Fruit fly (Drosophila melanogaster) whole organism, embryonic: ENCODE measurements around the gene akirin.

Experiments
- Asciz ChIP-seq: fragments of 200-800 bp; sonication (Bioruptor generic); optimal IDR thresholded peaks from 2 replicates; lab custom pipeline; 2017; ENCODE audit warnings: missing biosample characterization, mild to moderate bottlenecking, missing genetic modification characterization, missing genetic modification reagents
- Atf3 ChIP-seq: fragments of 200-800 bp; sonication (Bioruptor generic); optimal IDR thresholded peaks from 3 replicates; lab custom pipeline; 2016; ENCODE audit warnings: missing biosample characterization, missing genetic modification characterization
- CG11504 ChIP-seq: fragments of 200-800 bp; sonication (Bioruptor generic); optimal IDR thresholded peaks from 3 replicates; lab custom pipeline; 2019; ENCODE audit warnings: missing biosample characterization, mild to moderate bottlenecking, missing genetic modification characterization, moderate library complexity
- CG15479 ChIP-seq: fragments of 200-800 bp; sonication (Bioruptor generic); optimal IDR thresholded peaks from 3 replicates; lab custom pipeline; 2019; ENCODE audit warnings: missing biosample characterization, mild to moderate bottlenecking, missing genetic modification characterization, moderate library complexity
- CG16863 ChIP-seq: fragments of 200-800 bp; sonication (Bioruptor generic); optimal IDR thresholded peaks from 3 replicates; lab custom pipeline; 2016; ENCODE audit warnings: missing biosample characterization, missing genetic modification characterization
- CG2116 ChIP-seq: fragments of 200-800 bp; sonication (Bioruptor generic); optimal IDR thresholded peaks from 3 replicates; lab custom pipeline; 2018; ENCODE audit warnings: missing biosample characterization, mild to moderate bottlenecking, missing genetic modification characterization
- CG2202 ChIP-seq: fragments of 200-800 bp; sonication (Bioruptor generic); optimal IDR thresholded peaks from 2 replicates; lab custom pipeline; 2018; ENCODE audit warnings: missing biosample characterization, mild to moderate bottlenecking, missing genetic modification characterization
- CG32772 ChIP-seq: fragments of 200-800 bp; sonication (Bioruptor generic); IDR thresholded peaks from 2 replicates; pipeline ENCODE4 v1.3.6; 2022; ENCODE audit warnings: missing biosample characterization, missing genetic modification characterization
- CG5953 ChIP-seq: fragments of 200-800 bp; sonication (Bioruptor generic); IDR thresholded peaks from 2 replicates; pipeline ENCODE4 v1.3.6; 2022; ENCODE audit warnings: missing biosample characterization, missing genetic modification characterization
- CG7372 ChIP-seq: fragments of 200-800 bp; sonication (Bioruptor generic); IDR thresholded peaks from 2 replicates; pipeline ENCODE4 v1.3.6; 2022; ENCODE audit warnings: missing biosample characterization, missing genetic modification characterization
- CG8478 ChIP-seq: fragments of >200 bp; optimal IDR thresholded peaks from 2 replicates; lab custom pipeline; 2018
- CG8765 ChIP-seq: fragments of 200-800 bp; sonication (Bioruptor generic); IDR thresholded peaks from 2 replicates; pipeline ENCODE4 v1.3.6; 2022; ENCODE audit warnings: missing biosample characterization, missing genetic modification characterization
- CHES-1-like ChIP-seq: fragments of 200-800 bp; sonication (Bioruptor generic); optimal IDR thresholded peaks from 2 replicates; lab custom pipeline; 2016; ENCODE audit warnings: missing biosample characterization, missing genetic modification characterization
- Camta ChIP-seq: fragments of 200-800 bp; sonication (Bioruptor generic); optimal IDR thresholded peaks from 2 replicates; lab custom pipeline; 2016; ENCODE audit warnings: missing biosample characterization, missing genetic modification characterization
- D19B ChIP-seq: fragments of 200-800 bp; sonication (Bioruptor generic); optimal IDR thresholded peaks from 2 replicates; lab custom pipeline; 2017; ENCODE audit warnings: missing biosample characterization, mild to moderate bottlenecking, missing genetic modification characterization
- Dbx ChIP-seq: fragments of 200-800 bp; sonication (Bioruptor generic); IDR thresholded peaks from 3 replicates; pipeline ENCODE4 v1.3.6; 2022; ENCODE audit warnings: missing biosample characterization, missing genetic modification characterization
- Doc2 ChIP-seq: fragments of 200-800 bp; sonication (Bioruptor generic); IDR thresholded peaks from 2 replicates; pipeline ENCODE4 v1.3.6; 2022; ENCODE audit warnings: missing biosample characterization, missing genetic modification characterization
- E2f2 ChIP-seq: fragments of 200-800 bp; sonication (Bioruptor generic); IDR thresholded peaks from 2 replicates; pipeline ENCODE4 v1.3.6; 2022; ENCODE audit warnings: missing biosample characterization, missing genetic modification characterization
- Elba2 ChIP-seq: fragments of 200-800 bp; sonication (Bioruptor generic); optimal IDR thresholded peaks from 3 replicates; lab custom pipeline; 2016; ENCODE audit warnings: missing biosample characterization, missing genetic modification characterization
- H15 ChIP-seq: fragments of 200-800 bp; sonication (Bioruptor generic); IDR thresholded peaks from 3 replicates; pipeline ENCODE4 v1.3.6; 2022; ENCODE audit warnings: missing biosample characterization, missing genetic modification characterization
- HHEX ChIP-seq: fragments of 200-800 bp; sonication (Bioruptor generic); optimal IDR thresholded peaks from 3 replicates; lab custom pipeline; 2017; ENCODE audit warnings: missing biosample characterization, mild to moderate bottlenecking, missing genetic modification characterization, missing genetic modification reagents
- HLH54F ChIP-seq: fragments of 200-800 bp; sonication (Bioruptor generic); optimal IDR thresholded peaks from 3 replicates; lab custom pipeline; 2016; ENCODE audit warnings: missing biosample characterization, missing genetic modification characterization
- Hr51 ChIP-seq, 2 experiments: fragments of 200-800 bp; sonication (Bioruptor generic); optimal IDR thresholded peaks; 2 replicates in 1 of 2; 3 replicates in 1 of 2; lab custom pipeline; 2016 to 2018; ENCODE audit warnings: missing biosample characterization in 2 of 2, missing genetic modification characterization in 2 of 2, mild to moderate bottlenecking in 1 of 2, moderate library complexity in 1 of 2
- Meics ChIP-seq: fragments of 200-800 bp; sonication (Bioruptor generic); optimal IDR thresholded peaks from 2 replicates; lab custom pipeline; 2017; ENCODE audit warnings: missing biosample characterization, mild to moderate bottlenecking, missing genetic modification characterization
- Poxn ChIP-seq: fragments of 200-800 bp; sonication (Bioruptor generic); IDR thresholded peaks from 2 replicates; pipeline ENCODE4 v1.3.6; 2022; ENCODE audit warnings: missing biosample characterization, missing genetic modification characterization
- Six4 ChIP-seq: fragments of 200-800 bp; sonication (Bioruptor generic); optimal IDR thresholded peaks from 2 replicates; lab custom pipeline; 2016; ENCODE audit warnings: missing biosample characterization, missing genetic modification characterization
- Ssrp ChIP-seq: fragments of 200-800 bp; sonication (Bioruptor generic); optimal IDR thresholded peaks from 2 replicates; lab custom pipeline; 2018; ENCODE audit warnings: missing biosample characterization, mild to moderate bottlenecking, missing genetic modification characterization, moderate library complexity
- TFAM ChIP-seq: fragments of 200-800 bp; sonication (Bioruptor generic); optimal IDR thresholded peaks from 2 replicates; lab custom pipeline; 2017; ENCODE audit warnings: missing biosample characterization, missing genetic modification characterization, inconsistent platforms
- ap ChIP-seq: fragments of 200-800 bp; sonication (Bioruptor generic); IDR thresholded peaks from 2 replicates; pipeline ENCODE4 v1.3.6; 2022; ENCODE audit warnings: missing biosample characterization, missing genetic modification characterization
- br ChIP-seq: fragments of >200 bp; optimal IDR thresholded peaks from 2 replicates; lab custom pipeline; 2017
- chif ChIP-seq, 2 experiments: fragments of 200-800 bp; sonication (Bioruptor generic); optimal IDR thresholded peaks; 3 replicates each; lab custom pipeline; 2016; ENCODE audit warnings: missing biosample characterization in 2 of 2, missing genetic modification characterization in 2 of 2
- ci ChIP-seq: fragments of 200-800 bp; sonication (Bioruptor generic); IDR thresholded peaks from 3 replicates; pipeline ENCODE4 v1.3.6; 2022; ENCODE audit warnings: missing biosample characterization, missing genetic modification characterization
- da ChIP-seq: fragments of 200-800 bp; sonication (Bioruptor generic); optimal IDR thresholded peaks from 2 replicates; lab custom pipeline; 2016; ENCODE audit warnings: missing biosample characterization, missing genetic modification characterization
- dimm ChIP-seq: fragments of 200-800 bp; sonication (Bioruptor generic); IDR thresholded peaks from 2 replicates; pipeline ENCODE4 v1.3.6; 2022; ENCODE audit warnings: missing biosample characterization, missing genetic modification characterization
- dysf ChIP-seq: fragments of 200-800 bp; sonication (Bioruptor generic); IDR thresholded peaks from 3 replicates; pipeline ENCODE4 v1.3.6; 2022; ENCODE audit warnings: missing biosample characterization, missing genetic modification characterization
- en ChIP-seq: fragments of 200-800 bp; sonication (Bioruptor generic); optimal IDR thresholded peaks from 2 replicates; lab custom pipeline; 2016; ENCODE audit warnings: missing biosample characterization, missing genetic modification characterization
- ewg ChIP-seq: fragments of 200-800 bp; sonication (Bioruptor generic); optimal IDR thresholded peaks from 3 replicates; lab custom pipeline; 2017; ENCODE audit warnings: mild to moderate bottlenecking, missing biosample characterization, missing genetic modification reagents, missing genetic modification characterization
- gcm2 ChIP-seq: fragments of 200-800 bp; sonication (Bioruptor generic); optimal IDR thresholded peaks from 2 replicates; lab custom pipeline; 2016; ENCODE audit warnings: missing biosample characterization, missing genetic modification characterization
- gro ChIP-seq: fragments of 200-800 bp; sonication (Bioruptor generic); optimal IDR thresholded peaks from 2 replicates; lab custom pipeline; 2016; ENCODE audit warnings: missing biosample characterization, missing genetic modification characterization
- hkb ChIP-seq, 2 experiments: fragments of 200-800 bp in 1 of 2; fragments of >200 bp in 1 of 2; sonication (Bioruptor generic) in 1 of 2; IDR thresholded peaks in 1 of 2; optimal IDR thresholded peaks in 1 of 2; 2 replicates each; pipeline versions ENCODE4 v1.3.6 to Lab custom; 2017 to 2022; ENCODE audit warnings: missing biosample characterization in 1 of 2, missing genetic modification characterization in 1 of 2
- nerfin-2 ChIP-seq: fragments of 200-800 bp; sonication (Bioruptor generic); IDR thresholded peaks from 2 replicates; pipeline ENCODE4 v1.3.6; 2022; ENCODE audit warnings: missing biosample characterization, missing genetic modification characterization; ENCODE audit not compliant: partially characterized antibody
- pfk ChIP-seq: fragments of 200-800 bp; sonication (Bioruptor generic); optimal IDR thresholded peaks from 2 replicates; lab custom pipeline; 2018; ENCODE audit warnings: missing biosample characterization, mild to moderate bottlenecking, missing genetic modification characterization, moderate library complexity
- pros ChIP-seq: fragments of 200-800 bp; sonication (Bioruptor generic); optimal IDR thresholded peaks from 3 replicates; lab custom pipeline; 2019; ENCODE audit warnings: missing biosample characterization, mild to moderate bottlenecking, missing genetic modification characterization, moderate library complexity
- rib ChIP-seq: fragments of 200-800 bp; sonication (Bioruptor generic); IDR thresholded peaks from 2 replicates; pipeline ENCODE4 v1.3.6; 2022; ENCODE audit warnings: missing biosample characterization, missing genetic modification characterization
- slou ChIP-seq: fragments of 200-800 bp; sonication (Bioruptor generic); optimal IDR thresholded peaks from 3 replicates; lab custom pipeline; 2016; ENCODE audit warnings: missing biosample characterization, missing genetic modification characterization
- sna ChIP-seq: fragments of 200-800 bp; sonication (Bioruptor generic); IDR thresholded peaks from 2 replicates; pipeline ENCODE4 v1.3.6; 2022; ENCODE audit warnings: missing biosample characterization, missing genetic modification characterization; ENCODE audit not compliant: partially characterized antibody
- so ChIP-seq: fragments of 200-800 bp; sonication (Bioruptor generic); IDR thresholded peaks from 3 replicates; pipeline ENCODE4 v1.3.6; 2022; ENCODE audit warnings: missing biosample characterization, missing genetic modification characterization
- sug ChIP-seq: fragments of 200-800 bp; optimal IDR thresholded peaks from 2 replicates; lab custom pipeline; 2019; ENCODE audit warnings: missing biosample characterization, mild to moderate bottlenecking, missing genetic modification characterization, moderate library complexity
- tll ChIP-seq, 2 experiments: fragments of 200-800 bp in 1 of 2; fragments of >200 bp in 1 of 2; sonication (Bioruptor generic) in 1 of 2; optimal IDR thresholded peaks; 2 replicates each; lab custom pipeline; 2017 to 2019; ENCODE audit warnings: missing biosample characterization in 2 of 2, missing genetic modification characterization in 2 of 2, mild to moderate bottlenecking in 1 of 2, moderate library complexity in 1 of 2
- toy ChIP-seq: fragments of 200-800 bp; sonication (Bioruptor generic); IDR thresholded peaks from 2 replicates; pipeline ENCODE4 v1.3.6; 2022; ENCODE audit warnings: missing biosample characterization, missing genetic modification characterization
- twi ChIP-seq: fragments of 200-800 bp; optimal IDR thresholded peaks from 2 replicates; lab custom pipeline; 2019; ENCODE audit warnings: missing biosample characterization, mild to moderate bottlenecking, missing genetic modification characterization, moderate library complexity

The akirin gene

DNA sequence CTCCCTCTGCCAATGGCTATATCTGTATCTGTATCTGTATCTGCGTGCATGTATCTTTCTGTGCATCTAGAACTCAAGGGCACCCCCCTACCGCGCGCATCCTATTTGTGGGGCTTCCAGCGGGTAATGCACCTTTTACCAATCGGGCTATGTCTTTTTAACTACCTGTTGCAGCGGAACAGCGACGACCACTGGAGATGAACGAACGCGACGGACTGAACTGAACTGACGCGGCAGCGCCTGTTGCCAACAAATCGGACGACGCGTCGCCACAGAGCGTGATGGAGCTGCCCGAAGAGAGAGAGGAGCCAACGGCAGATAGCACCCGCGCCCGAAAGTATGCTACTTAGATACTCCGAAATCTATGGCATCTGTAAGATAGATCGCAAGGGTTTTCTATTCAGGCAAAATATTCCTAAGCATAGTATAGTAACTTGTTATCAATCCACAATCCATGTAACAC is 24.6 kb upstream of the akirin start, which contains the start of gene Cln7 (continued):
- TF ChIP-seq slou (GFP tag; lab: Kevin White, UChicago) = no peak
- no peak for TF ChIP-seq twi (tag; lab: Kevin White, UChicago)
- no peak for TF ChIP-seq chif (GFP tag; optimal IDR thresholded peaks at IDR 0.05; lab: Kevin White, UChicago)
- no peak for TF ChIP-seq Poxn (GFP tag; lab: Robert Waterston, UW)
- TF ChIP-seq CG32772 (GFP tag; lab: Robert Waterston, UW) = no peak
- peak; percentile 30 for TF ChIP-seq da
- TF ChIP-seq TFAM = no peak
- no peak for TF ChIP-seq HHEX (GFP tag; lab: Kevin White, UChicago)
- no peak for TF ChIP-seq H15
- TF ChIP-seq sug (tag; lab: Kevin White, UChicago) = peak; percentile 52
- no peak for TF ChIP-seq dimm (GFP tag; lab: Robert Waterston, UW)
- TF ChIP-seq CG8765 (GFP tag; lab: Robert Waterston, UW) = peak; percentile 71; the same call in 1 of the 2 replicates
- TF ChIP-seq gcm2 = no peak
- TF ChIP-seq sna (GFP tag; lab: Robert Waterston, UW) = no peak; the same call in 1 of the 2 replicates
- TF ChIP-seq CG8478 (lab: Kevin White, UChicago) = no peak
- no peak; the same call in 2 of the 3 replicates for TF ChIP-seq dysf (GFP tag; lab: Robert Waterston, UW)
- no peak for TF ChIP-seq Atf3
- no peak for TF ChIP-seq en (GFP tag; lab: Kevin White, UChicago)
- TF ChIP-seq Hr51 (GFP tag; optimal IDR thresholded peaks at IDR 0.05; lab: Kevin White, UChicago) = no peak
- TF ChIP-seq br (lab: Kevin White, UChicago) = no peak
- peak; percentile 49; the same call in 1 of the 2 replicates for TF ChIP-seq ap (GFP tag; lab: Robert Waterston, UW)
- no peak for TF ChIP-seq ewg (GFP tag; lab: Kevin White, UChicago)
- no peak for TF ChIP-seq Ssrp
- TF ChIP-seq ci (GFP tag; lab: Robert Waterston, UW) = peak; percentile 81
- TF ChIP-seq CG2116 (GFP tag; lab: Kevin White, UChicago) = peak; percentile 5
- TF ChIP-seq CG15479 (GFP tag; lab: Kevin White, UChicago) = no peak
- TF ChIP-seq E2f2 (GFP tag; lab: Robert Waterston, UW) = peak; percentile 42; the same call in 1 of the 2 replicates
- TF ChIP-seq toy (GFP tag; lab: Robert Waterston, UW) = no peak
- no peak; the same call in 2 of the 3 replicates for TF ChIP-seq so
- no peak for TF ChIP-seq tll (GFP tag; optimal IDR thresholded peaks at IDR 0.05; lab: Kevin White, UChicago)
- no peak for TF ChIP-seq Doc2 (GFP tag; lab: Robert Waterston, UW)
- TF ChIP-seq CG7372 (GFP tag; lab: Robert Waterston, UW) = no peak
- no peak for TF ChIP-seq D19B (GFP tag; lab: Kevin White, UChicago)
- peak; percentile 31 for TF ChIP-seq CG16863 (GFP tag; lab: Kevin White, UChicago)
- TF ChIP-seq Meics (GFP tag; lab: Kevin White, UChicago) = peak; percentile 10
- peak; percentile 51 for TF ChIP-seq gro
- no peak for TF ChIP-seq Camta
- no peak for TF ChIP-seq nerfin-2 (GFP tag; lab: Robert Waterston, UW)
- no peak for TF ChIP-seq HLH54F (GFP tag; lab: Kevin White, UChicago)
- no peak for TF ChIP-seq CG11504
- peak; percentile 8 for TF ChIP-seq pfk (GFP tag; lab: Kevin White, UChicago)
- no peak for TF ChIP-seq Six4
- TF ChIP-seq hkb (optimal IDR thresholded peaks at IDR 0.05; lab: Kevin White, UChicago) = no peak
- TF ChIP-seq hkb (GFP tag; IDR thresholded peaks at IDR 0.05; lab: Robert Waterston, UW) = peak; percentile 58
- no peak for TF ChIP-seq Asciz
- no peak for TF ChIP-seq CG2202 (tag; lab: Kevin White, UChicago)
- no peak for TF ChIP-seq CG5953 (GFP tag; lab: Robert Waterston, UW)
- TF ChIP-seq Dbx (GFP tag; lab: Robert Waterston, UW) = peak; percentile 58; the same call in 1 of the 3 replicates
- peak; percentile 64 for TF ChIP-seq pros (GFP tag; lab: Kevin White, UChicago)
- peak; percentile 38 for TF ChIP-seq CHES-1-like (GFP tag; lab: Kevin White, UChicago)
- TF ChIP-seq rib = peak; percentile 43; the same call in 1 of the 2 replicates
- TF ChIP-seq Elba2 = no peak
